Fruit fly (Drosophila melanogaster) S2 (cell line): ENCODE measurements around the gene CG12025.

Source experiments
- CG8478 ChIP-seq: fragments of >200 bp; optimal IDR thresholded peaks from 2 replicates; lab custom pipeline; 2018
- CTCF ChIP-seq, 2 experiments: fragments of >200 bp; optimal IDR thresholded peaks; 2 replicates each; lab custom pipeline; 2018

The CG12025 gene

DNA sequence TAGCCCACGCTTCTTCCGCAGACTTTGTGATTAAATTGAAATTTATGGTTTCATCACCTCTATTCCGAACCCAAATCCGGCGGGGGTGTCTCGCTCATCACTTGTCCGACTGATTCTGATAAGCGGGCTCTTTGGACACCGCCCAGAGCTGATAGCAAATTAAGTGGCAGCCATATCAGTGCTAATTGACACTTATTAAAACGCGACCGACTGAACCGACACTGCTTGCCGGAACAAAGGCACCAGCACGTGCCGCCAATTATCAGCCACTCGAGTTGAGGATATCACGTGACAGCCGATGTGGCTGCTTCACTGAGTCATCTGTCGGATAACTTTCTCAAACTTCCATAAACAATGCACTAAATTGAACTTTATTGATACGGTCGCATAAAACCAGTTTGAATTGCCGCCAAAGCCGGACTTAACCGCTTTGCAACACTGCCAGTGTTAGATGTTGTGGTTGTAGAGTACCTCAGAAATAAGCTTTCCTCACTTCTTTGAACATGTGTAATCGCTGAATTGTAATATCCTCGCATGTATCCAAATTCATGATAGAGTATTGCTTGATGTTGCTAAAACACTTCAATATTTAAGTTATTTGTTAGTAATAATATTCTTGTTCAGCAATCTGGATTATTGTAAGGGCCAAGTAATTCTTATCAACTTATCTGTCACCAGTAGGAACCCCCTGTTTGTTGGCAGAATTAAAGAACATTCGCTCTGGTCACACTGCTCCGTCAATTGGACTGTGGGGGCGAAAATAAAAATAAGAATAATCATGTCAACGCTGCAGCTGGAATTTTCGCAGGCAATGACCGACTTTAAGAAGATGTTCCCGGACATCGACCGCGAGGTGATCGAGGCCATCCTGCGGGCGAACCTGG lies 8.5 kb upstream of the CG12025 start, which contains the start of gene CG12024:
CG12024 (plus strand) TSS at position 699 of the 884 bp plus-strand sequence.
- TF ChIP-seq CG8478 (lab: Kevin White, UChicago) = no peak
- TF ChIP-seq CTCF (optimal IDR thresholded peaks at IDR 0.05; lab: Kevin White, UChicago) = no peak

DNA sequence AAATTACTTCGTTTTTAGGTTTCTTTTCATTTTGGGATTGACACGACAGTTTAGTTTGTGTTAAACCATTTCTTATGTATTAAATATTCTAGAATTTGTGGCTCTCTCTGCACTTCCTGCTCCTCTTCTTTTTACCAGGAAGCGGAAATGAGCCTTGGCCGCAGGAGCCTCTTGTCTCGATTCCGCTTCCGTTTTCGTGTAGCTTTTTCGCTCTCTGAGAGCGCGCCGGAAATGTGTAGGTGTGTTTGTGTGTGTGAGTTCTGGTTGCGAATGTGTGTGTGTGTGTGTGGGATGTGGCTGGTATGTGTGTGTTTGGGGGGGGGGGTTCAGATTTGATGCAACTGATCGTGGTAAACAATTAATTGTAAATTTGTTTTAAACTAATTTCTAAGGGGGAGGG lies 5.7 kb upstream of the CG12025 start:
- no peak for TF ChIP-seq CG8478 (lab: Kevin White, UChicago)

DNA sequence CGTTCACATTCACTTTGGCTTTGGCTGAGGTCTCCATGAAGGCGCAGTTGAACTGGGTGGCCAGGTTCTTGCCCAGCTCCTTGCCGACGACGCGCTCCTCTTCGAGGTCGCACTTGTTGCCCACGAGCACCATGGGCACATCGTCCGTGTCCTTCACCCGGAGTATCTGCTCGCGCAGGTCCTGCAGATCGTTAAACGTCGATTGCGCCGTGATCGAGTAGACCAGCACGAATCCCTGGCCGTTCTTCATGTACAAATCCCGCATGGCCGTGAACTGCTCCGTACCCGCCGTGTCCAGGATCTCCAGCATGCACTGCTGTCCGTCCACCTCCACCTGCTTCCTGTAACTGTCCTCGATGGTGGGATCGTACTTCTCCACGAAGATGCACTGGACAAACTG lies 4.5 kb upstream of the CG12025 start:
- no peak for TF ChIP-seq CTCF (optimal IDR thresholded peaks at IDR 0.05; lab: Kevin White, UChicago)
- TF ChIP-seq CG8478 (lab: Kevin White, UChicago) = no peak

DNA sequence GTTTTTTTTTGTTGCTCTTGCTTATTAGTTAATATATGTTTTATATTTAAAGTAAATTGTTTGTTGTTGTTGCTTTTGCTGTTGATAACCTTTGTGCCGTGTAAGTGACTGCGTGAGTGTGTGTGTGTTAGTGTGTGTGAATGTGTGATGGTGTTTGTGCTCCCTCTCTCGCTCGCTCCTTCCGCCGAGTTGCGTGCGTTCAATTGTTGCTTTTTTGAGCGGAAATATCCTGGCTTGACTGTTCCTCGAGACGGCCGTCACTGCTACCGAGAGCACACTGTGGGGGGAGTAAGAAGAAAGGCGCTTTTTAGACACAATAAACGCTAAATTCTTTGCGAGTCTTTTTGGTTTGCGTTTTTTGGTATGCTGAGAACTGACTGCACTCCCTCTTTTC lies 3.8 kb upstream of the CG12025 start:
- TF ChIP-seq CTCF (optimal IDR thresholded peaks at IDR 0.05; lab: Kevin White, UChicago) = no peak
- no peak for TF ChIP-seq CG8478 (lab: Kevin White, UChicago)

DNA sequence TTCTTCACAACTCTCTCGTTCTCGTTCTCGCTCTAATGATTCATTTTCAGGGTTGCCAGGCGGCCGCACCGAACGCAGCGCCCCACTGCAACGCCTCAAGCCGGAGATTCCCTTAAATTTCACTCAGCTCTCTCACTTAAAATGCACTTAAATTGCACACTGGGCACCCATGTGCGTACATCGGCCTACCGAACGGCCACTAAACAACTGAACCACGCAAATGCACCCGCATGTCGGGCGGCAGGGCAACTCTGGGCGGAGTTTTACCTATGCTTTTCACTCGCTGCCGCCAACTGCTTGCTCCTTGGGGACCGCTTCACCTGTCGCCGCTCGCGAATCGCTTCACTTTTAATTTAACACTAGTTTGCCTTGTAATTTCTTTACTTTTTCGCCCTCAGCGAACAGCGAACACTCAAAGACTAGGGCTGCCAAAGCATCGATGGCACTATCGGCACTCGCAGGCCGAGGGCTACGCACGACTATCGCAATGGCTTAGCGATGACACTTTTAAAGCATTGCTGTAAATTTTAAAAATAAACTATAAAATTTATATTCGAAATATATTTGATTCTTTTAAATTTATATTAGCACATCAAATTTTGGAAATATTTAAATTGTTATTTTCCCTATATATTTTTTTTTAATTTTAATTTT lies 3.3 kb upstream of the CG12025 start, which contains the start of gene Rap1:
Rap1 (minus strand) TSS at position 446 of the 654 bp plus-strand sequence.
- no peak for TF ChIP-seq CTCF (optimal IDR thresholded peaks at IDR 0.05; lab: Kevin White, UChicago)
- TF ChIP-seq CG8478 (lab: Kevin White, UChicago) = no peak

DNA sequence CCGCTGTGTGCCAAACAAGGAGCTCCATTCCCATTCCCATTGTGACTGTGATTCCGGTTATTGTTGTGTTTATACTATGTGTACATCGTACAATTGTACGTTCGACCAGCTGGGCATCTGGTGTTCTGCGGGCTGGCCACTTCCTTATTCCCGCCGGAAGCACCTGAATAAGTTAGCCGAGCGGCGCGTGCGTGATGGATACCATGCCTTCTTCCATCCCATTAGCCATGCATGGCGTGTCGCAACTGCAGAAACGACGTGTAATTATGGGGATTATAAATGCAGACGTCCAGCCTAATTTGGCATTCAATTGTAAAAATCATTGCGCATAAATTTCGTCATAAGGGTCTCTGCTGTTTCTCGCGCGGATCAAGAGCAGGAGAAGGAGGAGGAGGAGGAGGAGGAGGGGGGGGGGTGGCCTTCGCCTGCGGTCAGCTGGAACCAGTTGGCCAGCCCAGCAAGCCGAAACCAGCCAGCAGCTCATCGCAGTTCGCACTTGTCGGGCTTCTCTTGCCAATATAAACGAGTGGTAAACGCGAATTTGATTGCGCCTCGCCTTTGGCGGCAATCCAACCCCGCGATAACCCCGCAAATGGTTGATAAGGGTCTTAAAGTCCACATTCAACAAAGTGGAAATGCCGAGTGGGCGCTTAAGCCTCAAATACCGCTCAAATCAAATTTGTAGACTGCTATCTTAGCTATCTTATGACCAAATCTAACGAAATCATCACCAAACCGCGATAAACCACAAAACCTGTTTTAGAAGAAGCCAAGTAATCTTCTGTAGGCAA lies 986 bp downstream of the CG12025 start:
- no peak for TF ChIP-seq CG8478 (lab: Kevin White, UChicago)
- no peak for TF ChIP-seq CTCF (optimal IDR thresholded peaks at IDR 0.05; lab: Kevin White, UChicago)

DNA sequence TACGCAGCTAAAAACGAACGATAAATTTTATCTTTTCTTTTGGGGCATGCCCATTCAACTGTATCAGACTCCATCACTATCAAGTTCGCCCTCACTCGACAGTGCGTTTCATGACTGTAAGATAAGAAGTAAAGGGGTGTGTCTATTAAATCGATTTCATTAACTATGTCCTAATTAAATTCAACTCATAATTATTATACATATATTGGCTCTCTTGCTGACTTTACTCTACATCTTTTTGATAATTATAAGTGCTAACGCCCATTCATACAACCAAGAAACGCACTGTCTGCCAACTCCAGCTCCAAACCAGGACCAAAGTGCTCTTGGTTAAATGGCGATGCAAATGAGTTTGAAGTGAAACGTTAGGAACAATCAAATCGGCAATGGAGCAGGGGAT lies 3.6 kb downstream of the CG12025 start:
- TF ChIP-seq CTCF (optimal IDR thresholded peaks at IDR 0.05; lab: Kevin White, UChicago) = no peak

DNA sequence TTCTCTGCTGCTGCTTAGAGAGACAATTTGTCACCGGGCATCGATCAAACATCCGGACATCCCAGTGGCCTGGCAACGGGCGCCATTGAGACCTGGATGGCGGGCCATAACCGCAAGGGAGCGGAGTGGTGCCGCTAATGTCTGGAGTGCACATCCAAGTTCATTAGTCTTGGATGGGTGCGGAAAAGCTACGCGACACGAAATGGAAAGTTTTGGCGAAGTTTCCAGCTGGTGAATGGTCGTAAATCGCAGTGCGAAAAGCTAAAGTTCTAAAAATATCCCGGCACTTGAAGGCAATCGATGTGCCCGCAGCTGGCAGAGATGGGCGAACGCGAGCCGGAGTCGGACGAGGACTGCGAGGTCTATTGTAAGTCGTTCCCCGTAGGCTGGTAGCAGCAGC lies 4.5 kb downstream of the CG12025 start, which contains the start of gene CG13924:
CG13924 (plus strand) TSS at position 301 of the 400 bp plus-strand sequence.
- TF ChIP-seq CTCF (optimal IDR thresholded peaks at IDR 0.05; lab: Kevin White, UChicago) (no peak), CG8478 (lab: Kevin White, UChicago) (no peak)

DNA sequence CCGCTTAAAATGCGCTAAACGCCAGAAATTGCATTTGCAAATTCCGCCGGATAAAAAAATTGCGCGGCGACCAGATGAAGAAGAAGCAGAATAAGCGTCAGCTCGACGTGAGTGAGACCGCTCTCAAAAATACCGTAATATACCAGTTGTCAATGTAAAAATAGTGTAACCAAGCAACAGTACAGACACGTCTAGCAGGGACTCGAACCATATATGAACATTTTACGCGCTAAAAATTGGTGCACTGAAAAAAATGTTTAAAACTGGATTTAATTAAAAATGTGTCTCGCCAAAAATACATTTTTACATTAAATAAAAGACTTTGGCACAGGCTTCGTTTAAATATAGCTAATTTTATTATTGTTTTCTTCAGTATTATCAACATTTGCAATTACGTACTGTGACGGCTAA lies 11.0 kb downstream of the CG12025 start, which contains the start of gene dre4:
dre4 (minus strand) TSS at position 98 of the 411 bp plus-strand sequence.
- no peak for TF ChIP-seq CG8478 (lab: Kevin White, UChicago)
- TF ChIP-seq CTCF (optimal IDR thresholded peaks at IDR 0.05; lab: Kevin White, UChicago) = peak; percentile 24 to 62

DNA sequence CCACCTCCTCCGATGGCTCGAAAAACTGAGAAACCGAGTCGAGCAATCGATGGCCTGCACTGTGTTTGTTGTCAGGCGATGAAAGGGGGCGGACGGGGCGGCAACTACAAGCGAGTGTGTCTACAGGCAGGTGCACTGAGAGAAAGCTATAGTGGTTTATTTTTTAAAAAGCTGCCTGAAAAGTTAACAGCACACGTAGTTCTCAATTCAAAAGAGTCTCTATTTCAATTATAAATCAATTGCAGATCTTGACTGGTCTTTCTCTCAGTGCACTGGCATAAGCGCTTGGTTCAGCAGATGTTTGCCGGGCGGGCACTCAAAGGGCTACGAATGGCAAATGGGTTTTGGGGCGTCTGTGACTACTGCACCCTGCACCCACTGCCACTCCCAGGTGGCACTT lies 15.5 kb downstream of the CG12025 start:
- TF ChIP-seq CTCF (optimal IDR thresholded peaks at IDR 0.05; lab: Kevin White, UChicago) = no peak
- TF ChIP-seq CG8478 (lab: Kevin White, UChicago) = no peak

DNA sequence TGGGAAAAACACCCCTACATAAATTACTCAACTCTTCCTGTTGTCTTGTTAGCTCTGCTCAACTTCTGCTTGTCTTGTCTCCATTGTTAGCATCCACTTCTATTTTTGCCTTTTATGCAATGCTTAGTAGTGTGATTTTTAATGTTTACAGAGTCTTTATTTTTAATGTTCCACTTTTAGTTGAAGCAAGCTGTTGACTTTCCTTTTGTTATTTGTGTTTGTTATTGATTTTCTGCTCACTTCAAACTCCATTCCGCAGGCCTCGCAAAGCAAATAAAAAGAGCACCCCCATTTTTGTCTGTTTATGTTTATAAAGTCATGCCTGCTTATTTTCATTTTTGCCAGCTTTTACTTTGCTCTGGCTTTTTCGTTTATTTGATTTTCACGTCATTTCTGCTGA lies 16.7 kb downstream of the CG12025 start:
- TF ChIP-seq CTCF (optimal IDR thresholded peaks at IDR 0.05; lab: Kevin White, UChicago) (no peak), CG8478 (lab: Kevin White, UChicago) (no peak)

DNA sequence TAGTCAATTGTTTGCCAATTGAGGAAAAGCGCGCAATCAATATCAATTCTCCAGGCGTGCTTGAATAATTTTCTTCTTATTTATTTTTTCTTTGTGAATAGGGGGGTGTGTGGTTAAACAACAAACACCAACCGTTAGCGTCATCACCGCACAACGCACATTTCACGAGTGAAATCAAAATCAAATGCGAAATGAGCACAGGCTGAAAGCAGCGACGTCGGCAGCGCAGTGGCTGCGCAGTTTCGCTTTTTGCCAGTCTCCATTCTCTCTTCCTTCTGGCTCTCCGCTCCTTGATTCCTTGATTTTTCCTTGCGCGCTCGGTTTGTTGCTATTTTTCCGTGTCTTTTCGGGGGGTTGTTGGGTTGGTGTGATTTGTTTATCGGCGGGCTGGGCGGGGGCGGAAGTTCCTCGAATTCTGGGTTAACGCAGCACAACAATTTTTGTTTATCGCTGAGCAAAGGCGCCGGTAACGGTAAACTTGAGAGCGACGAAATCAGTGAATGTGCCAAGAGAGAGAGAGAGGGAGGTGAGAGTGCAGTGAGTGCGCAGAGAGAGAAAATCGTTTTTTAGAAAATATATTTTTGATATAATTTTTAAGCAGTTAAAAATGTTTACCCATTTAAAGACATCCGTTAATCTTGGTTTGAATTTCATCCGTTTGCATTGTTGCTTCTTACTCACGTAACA lies 17.8 kb downstream of the CG12025 start, which contains the start of gene CG13937:
CG13937 (minus strand) TSS at position 174 of the 687 bp plus-strand sequence.
- no peak for TF ChIP-seq CG8478 (lab: Kevin White, UChicago)

DNA sequence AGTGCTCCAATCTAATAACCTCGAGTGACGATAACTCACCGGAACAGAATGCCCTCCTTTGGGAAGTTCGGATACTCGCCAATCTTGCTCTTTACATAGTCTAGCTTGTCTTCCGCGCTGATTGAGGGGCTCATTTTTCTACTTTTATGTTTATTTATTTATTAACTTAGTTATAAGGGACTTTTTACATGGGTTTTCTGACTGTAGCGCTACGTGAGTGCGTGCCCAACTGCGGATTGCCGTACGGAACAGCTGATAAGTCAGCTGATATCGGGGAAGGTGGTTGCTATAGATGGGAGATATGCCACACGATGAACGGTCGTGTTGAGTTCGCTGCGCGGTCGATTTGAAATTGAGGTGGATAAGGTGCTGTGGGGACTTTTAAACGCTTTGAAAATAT lies 19.4 kb downstream of the CG12025 start, which contains the start of gene Aprt:
Aprt (minus strand) TSS at position 368 of the 400 bp plus-strand sequence.
- TF ChIP-seq CG8478 (lab: Kevin White, UChicago) (no peak), CTCF (optimal IDR thresholded peaks at IDR 0.05; lab: Kevin White, UChicago) (no peak)

DNA sequence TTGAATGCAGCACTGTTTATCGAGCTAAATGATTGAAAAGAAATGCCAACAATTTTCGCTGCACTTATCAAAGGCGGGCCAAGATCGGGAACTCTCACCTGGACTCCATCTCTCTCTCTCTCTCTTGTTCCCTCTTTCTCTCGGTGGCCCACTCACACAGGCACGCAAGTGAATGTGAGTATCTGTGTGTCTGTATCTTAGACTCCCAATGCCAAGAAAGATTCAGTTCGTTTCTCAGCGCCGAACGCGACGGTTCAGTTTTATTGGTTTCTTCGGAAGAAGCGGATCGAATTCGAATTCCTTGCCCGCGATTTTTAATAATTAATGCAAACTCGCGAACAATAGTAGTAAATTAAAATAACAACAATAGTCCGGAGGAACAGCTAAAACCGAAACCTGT lies 20.2 kb downstream of the CG12025 start, which contains the start of gene Tmhs:
Tmhs (plus strand) TSS at position 222 of the 400 bp plus-strand sequence.
- TF ChIP-seq CTCF (optimal IDR thresholded peaks at IDR 0.05; lab: Kevin White, UChicago) = no peak
- no peak for TF ChIP-seq CG8478 (lab: Kevin White, UChicago)
